Worm (Caenorhabditis elegans): ENCODE measurements around the gene T28D6.7.

DNA sequence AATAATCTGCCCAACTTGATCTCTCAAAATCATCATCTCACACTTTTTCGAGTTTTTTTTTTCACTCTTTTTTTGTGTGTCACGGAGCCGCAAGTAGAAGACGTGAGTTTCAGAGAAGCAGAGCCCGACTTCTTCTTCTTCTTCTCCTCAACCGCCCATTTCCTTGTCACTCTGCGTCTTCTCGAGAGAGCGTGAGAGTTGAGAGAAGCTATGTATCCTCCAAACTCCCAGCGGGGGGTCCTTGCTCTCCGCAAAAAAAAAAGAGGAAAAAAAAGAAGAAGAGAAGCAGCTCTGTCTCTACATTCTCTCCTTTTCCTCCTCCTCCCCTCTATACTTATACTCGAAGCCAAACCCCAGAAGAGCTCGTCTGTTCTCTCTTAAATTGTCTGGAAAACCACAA is 11.9 kb downstream of the T28D6.7 start:
- TF ChIP-seq lin-11 (tag; optimal IDR thresholded peaks at IDR 0.05) (no peak), fkh-6 (tag; optimal IDR thresholded peaks at IDR 0.05) (no peak), pqm-1 (tag; optimal IDR thresholded peaks at IDR 0.05) (no peak), sox-2 (GFP tag; IDR thresholded peaks at IDR 0.05) (no peak)

Measured in whole organism, late embryonic.